Fruit fly (Drosophila melanogaster) whole organism, prepupa: ENCODE measurements around the gene Cda5.

ENCODE experiments used
- Blimp-1 ChIP-seq: fragments of 200-800 bp; sonication (Bioruptor generic); optimal IDR thresholded peaks from 3 replicates; lab custom pipeline; 2017; ENCODE audit warnings: missing biosample characterization, missing genetic modification characterization, mild to moderate bottlenecking, moderate library complexity, missing genetic modification reagents
- CG10631 ChIP-seq: fragments of 200-800 bp; sonication (Bioruptor generic); optimal IDR thresholded peaks from 2 replicates; lab custom pipeline; 2016; ENCODE audit warnings: missing biosample characterization, missing genetic modification characterization
- CG10669 ChIP-seq: fragments of 200-800 bp; sonication (Bioruptor generic); optimal IDR thresholded peaks from 3 replicates; lab custom pipeline; 2018; ENCODE audit warnings: missing biosample characterization, mild to moderate bottlenecking, missing genetic modification characterization, moderate library complexity
- CG11294 ChIP-seq: fragments of 200-800 bp; sonication (Bioruptor generic); IDR thresholded peaks from 2 replicates; pipeline ENCODE4 v1.3.6; 2022; ENCODE audit warnings: missing biosample characterization, missing genetic modification characterization
- CG11902 ChIP-seq: fragments of 200-800 bp; sonication (Bioruptor generic); optimal IDR thresholded peaks from 3 replicates; lab custom pipeline; 2016; ENCODE audit warnings: missing biosample characterization, missing genetic modification characterization
- CG15336 ChIP-seq: fragments of 200-800 bp; sonication (Bioruptor generic); IDR thresholded peaks from 2 replicates; pipeline ENCODE4 v1.3.6; 2022; ENCODE audit warnings: missing biosample characterization, missing genetic modification characterization
- CG1621 ChIP-seq: fragments of 200-800 bp; sonication (Bioruptor generic); optimal IDR thresholded peaks from 3 replicates; lab custom pipeline; 2018; ENCODE audit warnings: missing biosample characterization, mild to moderate bottlenecking, missing genetic modification characterization
- CG16779 ChIP-seq: fragments of 200-800 bp; sonication (Bioruptor generic); optimal IDR thresholded peaks from 3 replicates; lab custom pipeline; 2017; ENCODE audit warnings: missing biosample characterization, mild to moderate bottlenecking, missing genetic modification characterization
- CG31627 ChIP-seq: fragments of 200-800 bp; sonication (Bioruptor generic); optimal IDR thresholded peaks from 3 replicates; lab custom pipeline; 2016; ENCODE audit warnings: missing biosample characterization, missing genetic modification characterization
- CG32006 ChIP-seq: fragments of 200-800 bp; sonication (Bioruptor generic); optimal IDR thresholded peaks from 3 replicates; lab custom pipeline; 2017; ENCODE audit warnings: missing biosample characterization, mild to moderate bottlenecking, missing genetic modification characterization
- CG34406 ChIP-seq: fragments of 200-800 bp; sonication (Bioruptor generic); optimal IDR thresholded peaks from 3 replicates; lab custom pipeline; 2016; ENCODE audit warnings: missing biosample characterization, missing genetic modification characterization
- CG3919 ChIP-seq: fragments of 200-800 bp; sonication (Bioruptor generic); optimal IDR thresholded peaks from 3 replicates; lab custom pipeline; 2016; ENCODE audit warnings: missing biosample characterization, missing genetic modification characterization
- CG4318 ChIP-seq: fragments of 200-800 bp; sonication (Bioruptor generic); optimal IDR thresholded peaks from 3 replicates; lab custom pipeline; 2017; ENCODE audit warnings: missing biosample characterization, mild to moderate bottlenecking, missing genetic modification characterization
- CG6163 ChIP-seq: fragments of 200-800 bp; sonication (Bioruptor generic); IDR thresholded peaks from 3 replicates; pipeline ENCODE4 v1.3.6; 2022; ENCODE audit warnings: missing biosample characterization, missing genetic modification characterization
- CG6276 ChIP-seq: fragments of 200-800 bp; sonication (Bioruptor generic); optimal IDR thresholded peaks from 2 replicates; lab custom pipeline; 2017; ENCODE audit warnings: missing biosample characterization, mild to moderate bottlenecking, missing genetic modification characterization
- CG6792 ChIP-seq: fragments of 200-800 bp; sonication (Bioruptor generic); optimal IDR thresholded peaks from 3 replicates; lab custom pipeline; 2016; ENCODE audit warnings: missing biosample characterization, missing genetic modification characterization
- CG6808 ChIP-seq: fragments of 200-800 bp; sonication (Bioruptor generic); optimal IDR thresholded peaks from 3 replicates; lab custom pipeline; 2017; ENCODE audit warnings: missing biosample characterization, missing genetic modification characterization, mild to moderate bottlenecking, moderate library complexity, missing genetic modification reagents
- CG6854 ChIP-seq: fragments of 200-800 bp; sonication (Bioruptor generic); optimal IDR thresholded peaks from 2 replicates; lab custom pipeline; 2017; ENCODE audit warnings: missing biosample characterization, mild to moderate bottlenecking, missing genetic modification characterization
- CG8119 ChIP-seq: fragments of 200-800 bp; sonication (Bioruptor generic); IDR thresholded peaks from 3 replicates; pipeline ENCODE4 v1.3.6; 2022; ENCODE audit warnings: missing biosample characterization, missing genetic modification characterization
- CG8632 ChIP-seq: fragments of 200-800 bp; sonication (Bioruptor generic); optimal IDR thresholded peaks from 3 replicates; lab custom pipeline; 2016; ENCODE audit warnings: missing biosample characterization, missing genetic modification characterization
- CG9139 ChIP-seq: fragments of 200-800 bp; sonication (Bioruptor generic); optimal IDR thresholded peaks from 3 replicates; lab custom pipeline; 2017; ENCODE audit warnings: missing biosample characterization, mild to moderate bottlenecking, missing genetic modification characterization
- Eip78C ChIP-seq: fragments of 200-800 bp; sonication (Bioruptor generic); peaks from one replicate; lab custom pipeline; 2016; ENCODE audit warnings: missing biosample characterization, missing genetic modification characterization
- Ets21C ChIP-seq: fragments of 200-800 bp; sonication (Bioruptor generic); optimal IDR thresholded peaks from 3 replicates; lab custom pipeline; 2016; ENCODE audit warnings: missing biosample characterization, missing genetic modification characterization
- Ets96B ChIP-seq: fragments of 200-800 bp; optimal IDR thresholded peaks from 2 replicates; lab custom pipeline; 2019; ENCODE audit warnings: missing biosample characterization, mild to moderate bottlenecking, missing genetic modification characterization, moderate library complexity
- Gug ChIP-seq: fragments of 200-800 bp; sonication (Bioruptor generic); IDR thresholded peaks from 2 replicates; pipeline ENCODE4 v1.3.6; 2022; ENCODE audit warnings: missing biosample characterization, missing genetic modification characterization
- Hr38 ChIP-seq: sonication (Bioruptor generic); optimal IDR thresholded peaks from 2 replicates; lab custom pipeline; 2016; ENCODE audit warnings: missing biosample characterization, missing genetic modification characterization
- Hr39 ChIP-seq: fragments of 200-800 bp; sonication (Bioruptor generic); optimal IDR thresholded peaks from 2 replicates; lab custom pipeline; 2016; ENCODE audit warnings: missing biosample characterization, missing genetic modification characterization
- Lpt ChIP-seq: fragments of 200-800 bp; sonication (Bioruptor generic); optimal IDR thresholded peaks from 3 replicates; lab custom pipeline; 2016; ENCODE audit warnings: missing biosample characterization, missing genetic modification characterization
- Met ChIP-seq: fragments of 200-800 bp; sonication (Bioruptor generic); optimal IDR thresholded peaks from 3 replicates; lab custom pipeline; 2016; ENCODE audit warnings: missing biosample characterization, missing genetic modification characterization
- OdsH ChIP-seq: fragments of 200-800 bp; sonication (Bioruptor generic); optimal IDR thresholded peaks from 3 replicates; lab custom pipeline; 2016; ENCODE audit warnings: missing biosample characterization, missing genetic modification characterization
- Smox ChIP-seq: fragments of 200-800 bp; sonication (Bioruptor generic); optimal IDR thresholded peaks from 3 replicates; lab custom pipeline; 2016; ENCODE audit warnings: missing biosample characterization, missing genetic modification characterization
- Sox14 ChIP-seq: fragments of 200-800 bp; sonication (Bioruptor generic); optimal IDR thresholded peaks from 3 replicates; lab custom pipeline; 2016; ENCODE audit warnings: missing biosample characterization, missing genetic modification characterization
- Sox15 ChIP-seq: fragments of 200-800 bp; sonication (Bioruptor generic); optimal IDR thresholded peaks from 3 replicates; lab custom pipeline; 2016; ENCODE audit warnings: missing biosample characterization, missing genetic modification characterization
- achi ChIP-seq: fragments of 200-800 bp; sonication (Bioruptor generic); optimal IDR thresholded peaks from 3 replicates; lab custom pipeline; 2016; ENCODE audit warnings: missing biosample characterization, missing genetic modification characterization
- cyc ChIP-seq: fragments of 200-800 bp; sonication (Bioruptor generic); optimal IDR thresholded peaks from 3 replicates; lab custom pipeline; 2016; ENCODE audit warnings: missing biosample characterization, missing genetic modification characterization
- dac ChIP-seq: fragments of 200-800 bp; sonication (Bioruptor generic); optimal IDR thresholded peaks from 2 replicates; lab custom pipeline; 2017; ENCODE audit warnings: missing biosample characterization, mild to moderate bottlenecking, missing genetic modification characterization
- dsx ChIP-seq: fragments of 200-800 bp; optimal IDR thresholded peaks from 3 replicates; lab custom pipeline; 2019; ENCODE audit warnings: missing biosample characterization, mild to moderate bottlenecking, missing genetic modification characterization, moderate library complexity; ENCODE audit not compliant: poor library complexity, severe bottlenecking
- eg ChIP-seq: fragments of 200-800 bp; sonication (Bioruptor generic); IDR thresholded peaks from 3 replicates; pipeline ENCODE4 v1.3.6; 2022; ENCODE audit warnings: missing biosample characterization, missing genetic modification characterization
- esn ChIP-seq: fragments of 200-800 bp; sonication (Bioruptor generic); optimal IDR thresholded peaks from 2 replicates; lab custom pipeline; 2016; ENCODE audit warnings: missing biosample characterization, mild to moderate bottlenecking, missing genetic modification characterization, moderate library complexity
- fd59A ChIP-seq: fragments of 200-800 bp; sonication (Bioruptor generic); optimal IDR thresholded peaks from 2 replicates; lab custom pipeline; 2017; ENCODE audit warnings: missing biosample characterization, mild to moderate bottlenecking, missing genetic modification characterization, missing genetic modification reagents
- fd85E ChIP-seq: fragments of 200-800 bp; sonication (Bioruptor generic); optimal IDR thresholded peaks from 3 replicates; lab custom pipeline; 2016; ENCODE audit warnings: missing biosample characterization, missing genetic modification characterization
- fkh ChIP-seq: fragments of 200-800 bp; sonication (Bioruptor generic); optimal IDR thresholded peaks from 3 replicates; lab custom pipeline; 2017; ENCODE audit warnings: missing biosample characterization, mild to moderate bottlenecking, missing genetic modification characterization, moderate library complexity
- net ChIP-seq: fragments of 200-800 bp; sonication (Bioruptor generic); optimal IDR thresholded peaks from 3 replicates; lab custom pipeline; 2016; ENCODE audit warnings: missing biosample characterization, missing genetic modification characterization
- pdm3 ChIP-seq: fragments of 200-800 bp; sonication (Bioruptor generic); optimal IDR thresholded peaks from 3 replicates; lab custom pipeline; 2016; ENCODE audit warnings: missing biosample characterization, missing genetic modification characterization
- salr ChIP-seq, 2 experiments: fragments of 200-800 bp; sonication (Bioruptor generic); optimal IDR thresholded peaks; 3 replicates each; lab custom pipeline; 2016 to 2018; ENCODE audit warnings: missing biosample characterization in 2 of 2, missing genetic modification characterization in 2 of 2, mild to moderate bottlenecking in 1 of 2
- spab ChIP-seq: fragments of 200-800 bp; sonication (Bioruptor generic); optimal IDR thresholded peaks from 2 replicates; lab custom pipeline; 2017; ENCODE audit warnings: missing biosample characterization, mild to moderate bottlenecking, missing genetic modification characterization, missing genetic modification reagents
- topi ChIP-seq: fragments of 200-800 bp; sonication (Bioruptor generic); optimal IDR thresholded peaks from 3 replicates; lab custom pipeline; 2016; ENCODE audit warnings: missing biosample characterization, missing genetic modification characterization
- vri ChIP-seq: fragments of 200-800 bp; sonication (Bioruptor generic); optimal IDR thresholded peaks from 3 replicates; lab custom pipeline; 2016; ENCODE audit warnings: missing biosample characterization, mild to moderate bottlenecking, missing genetic modification characterization

Cda5 gene

dm6 chr2L:92993-93392 lies 27.8 kb upstream of the Cda5 start:
- TF ChIP-seq Ets96B (tag; lab: Kevin White, UChicago) (no peak), dac (GFP tag; lab: Kevin White, UChicago) (no peak), dsx (GFP tag; lab: Kevin White, UChicago) (no peak), vri (GFP tag; lab: Kevin White, UChicago) (no peak), net (GFP tag; lab: Kevin White, UChicago) (peak; percentile 77), Lpt (no peak), CG6163 (GFP tag; lab: Robert Waterston, UW) (no peak), CG10669 (GFP tag; lab: Kevin White, UChicago) (no peak), esn (GFP tag; lab: Kevin White, UChicago) (no peak), achi (GFP tag; lab: Kevin White, UChicago) (no peak), spab (GFP tag; lab: Kevin White, UChicago) (no peak), cyc (GFP tag; lab: Kevin White, UChicago) (no peak), Eip78C (GFP tag; lab: Kevin White, UChicago) (peak; percentile 38), CG6808 (GFP tag; lab: Kevin White, UChicago) (no peak), CG31627 (GFP tag; lab: Kevin White, UChicago) (no peak), Hr39 (no peak), Sox14 (no peak), salr (GFP tag; optimal IDR thresholded peaks at IDR 0.05; lab: Kevin White, UChicago) (no peak), eg (GFP tag; lab: Robert Waterston, UW) (no peak), CG8119 (GFP tag; lab: Robert Waterston, UW) (peak; percentile 18; the same call in 1 of the 3 replicates)

- TF ChIP-seq CG3919 (GFP tag; lab: Kevin White, UChicago) (peak; percentile 83), Gug (GFP tag; lab: Robert Waterston, UW) (no peak), Hr38 (GFP tag; lab: Kevin White, UChicago) (no peak), Ets21C (GFP tag; lab: Kevin White, UChicago) (peak; percentile 62), fd85E (peak; percentile 6), fkh (GFP tag; lab: Kevin White, UChicago) (no peak), CG10631 (GFP tag; lab: Kevin White, UChicago) (peak; percentile 81), CG11294 (GFP tag; lab: Robert Waterston, UW) (no peak), OdsH (GFP tag; lab: Kevin White, UChicago) (peak; percentile 73), CG9139 (peak; percentile 68), net (GFP tag; lab: Kevin White, UChicago) (peak; percentile 91), dsx (GFP tag; lab: Kevin White, UChicago) (peak; percentile 91), CG8119 (GFP tag; lab: Robert Waterston, UW) (peak; percentile 71; the same call in 2 of the 3 replicates), CG34406 (peak; percentile 74), topi (GFP tag; lab: Kevin White, UChicago) (peak; percentile 79), Sox15 (peak; percentile 3), CG4318 (GFP tag; lab: Kevin White, UChicago) (peak; percentile 13), Blimp-1 (peak; percentile 71), Ets96B (tag; lab: Kevin White, UChicago) (peak; percentile 87), CG6792 (GFP tag; lab: Kevin White, UChicago) (peak; percentile 75), eg (GFP tag; lab: Robert Waterston, UW) (no peak), CG6163 (GFP tag; lab: Robert Waterston, UW) (peak; percentile 87; the same call in 2 of the 3 replicates), esn (GFP tag; lab: Kevin White, UChicago) (peak; percentile 83), fd59A (peak; percentile 81), Met (GFP tag; lab: Kevin White, UChicago) (peak; percentile 80), CG6854 (GFP tag; lab: Kevin White, UChicago) (peak; percentile 84), CG15336 (peak; percentile 72), CG32006 (GFP tag; lab: Kevin White, UChicago) (peak; percentile 67), CG16779 (tag; lab: Kevin White, UChicago) (no peak), salr (GFP tag; optimal IDR thresholded peaks at IDR 0.05; lab: Kevin White, UChicago) (peak in 1 of 2 experiments; percentile 63), CG6276 (GFP tag; lab: Kevin White, UChicago) (no peak), CG1621 (tag; lab: Kevin White, UChicago) (peak; percentile 84), CG8632 (GFP tag; lab: Kevin White, UChicago) (peak; percentile 71), CG31627 (GFP tag; lab: Kevin White, UChicago) (peak; percentile 72), Smox (GFP tag; lab: Kevin White, UChicago) (no peak), CG11902 (GFP tag; lab: Kevin White, UChicago) (no peak), spab (GFP tag; lab: Kevin White, UChicago) (no peak), pdm3 (GFP tag; lab: Kevin White, UChicago) (peak; percentile 70), dac (GFP tag; lab: Kevin White, UChicago) (peak; percentile 39), Sox14 (peak; percentile 81)
Measured at dm6 chr2L:91830-92229, 26.6 kb upstream of the Cda5 start.
